Worm (Caenorhabditis elegans) whole organism, young adult: ENCODE results near the gene rpn-2.

Experiments
- B0035.1 ChIP-seq: sonication (generic microtip); optimal IDR thresholded peaks from 2 replicates; lab custom pipeline; 2016; ENCODE audit warnings: missing genetic modification characterization, mild to moderate bottlenecking, missing compliant biosample characterization, missing genotype, missing genetic modification reagents
- C06A6.2 ChIP-seq: fragments of 200-800 bp; sonication (Bioruptor generic); conservative IDR thresholded peaks from 2 replicates; pipeline ENCODE4 v1.3.6; 2022; ENCODE audit warnings: missing genetic modification characterization, missing compliant biosample characterization
- C17E4.6 ChIP-seq: fragments of 200-800 bp; sonication (Bioruptor generic); IDR thresholded peaks from 2 replicates; pipeline ENCODE4 v1.3.6; 2022; ENCODE audit warnings: missing genetic modification reagents, missing genetic modification characterization, missing compliant biosample characterization
- F22D6.2 ChIP-seq: sonication (generic microtip); optimal IDR thresholded peaks from 2 replicates; lab custom pipeline; 2016; ENCODE audit warnings: mild to moderate bottlenecking, missing genetic modification characterization, missing compliant biosample characterization
- F49E8.2 ChIP-seq: sonication (generic microtip); optimal IDR thresholded peaks from 3 replicates; lab custom pipeline; 2017; ENCODE audit warnings: missing genetic modification characterization, mild to moderate bottlenecking, missing compliant biosample characterization, antibody characterized with exemption, moderate library complexity; ENCODE audit not compliant: insufficient read depth
- F55B11.4 ChIP-seq: sonication (generic microtip); optimal IDR thresholded peaks from 2 replicates; lab custom pipeline; 2016; ENCODE audit warnings: missing compliant biosample characterization, missing genetic modification characterization, borderline replicate concordance; ENCODE audit not compliant: insufficient read depth
- K12H6.12 ChIP-seq: fragments of 200-800 bp; sonication (Bioruptor generic); optimal IDR thresholded peaks from 2 replicates; lab custom pipeline; 2018; ENCODE audit warnings: mild to moderate bottlenecking, missing genetic modification characterization, missing compliant biosample characterization
- T07F8.4 ChIP-seq: sonication (generic microtip); optimal IDR thresholded peaks from 2 replicates; lab custom pipeline; 2016; ENCODE audit warnings: mild to moderate bottlenecking, missing genetic modification characterization, moderate library complexity, missing compliant biosample characterization
- T26A5.8 ChIP-seq: sonication (generic microtip); optimal IDR thresholded peaks from 2 replicates; lab custom pipeline; 2016; ENCODE audit warnings: missing genetic modification characterization, missing compliant biosample characterization
- Y79H2A.3 ChIP-seq: fragments of 200-800 bp; sonication (Bioruptor generic); conservative IDR thresholded peaks from 2 replicates; pipeline ENCODE4 v1.3.6; 2022; ENCODE audit warnings: missing genetic modification reagents, missing genetic modification characterization, missing compliant biosample characterization
- aptf-3 ChIP-seq: fragments of 200-800 bp; sonication (Bioruptor generic); IDR thresholded peaks from 2 replicates; pipeline ENCODE4 v1.3.6; 2022; ENCODE audit warnings: missing genetic modification characterization, missing compliant biosample characterization
- athp-1 ChIP-seq: sonication (generic microtip); optimal IDR thresholded peaks from 2 replicates; lab custom pipeline; 2017; ENCODE audit warnings: mild to moderate bottlenecking, missing genetic modification characterization, missing compliant biosample characterization
- attf-3 ChIP-seq: fragments of 200-800 bp; sonication (Bioruptor generic); conservative IDR thresholded peaks from 2 replicates; pipeline ENCODE4 v1.3.6; 2022; ENCODE audit warnings: missing genetic modification reagents, missing genetic modification characterization, missing compliant biosample characterization
- bed-1 ChIP-seq: fragments of 200-800 bp; sonication (Bioruptor generic); IDR thresholded peaks from 2 replicates; pipeline ENCODE4 v1.3.6; 2022; ENCODE audit warnings: missing genetic modification reagents, missing genetic modification characterization, missing compliant biosample characterization
- cebp-1 ChIP-seq, 2 experiments: fragments of 200-800 bp in 1 of 2; sonication (Bioruptor generic) in 1 of 2; sonication (generic microtip) in 1 of 2; IDR thresholded peaks in 1 of 2; optimal IDR thresholded peaks in 1 of 2; 2 replicates each; pipeline versions ENCODE4 v1.3.6 to Lab custom; 2017 to 2022; ENCODE audit warnings: missing compliant biosample characterization in 2 of 2, missing genetic modification characterization in 2 of 2, mild to moderate bottlenecking in 1 of 2, missing genetic modification reagents in 1 of 2, moderate library complexity in 1 of 2
- ceh-27 ChIP-seq: fragments of 200-800 bp; sonication (Bioruptor generic); optimal IDR thresholded peaks from 2 replicates; lab custom pipeline; 2018; ENCODE audit warnings: mild to moderate bottlenecking, missing genetic modification characterization, moderate library complexity, missing compliant biosample characterization
- ceh-40 ChIP-seq: fragments of 200-800 bp; sonication (Bioruptor generic); IDR thresholded peaks from 2 replicates; pipeline ENCODE4 v1.3.6; 2022; ENCODE audit warnings: missing genetic modification characterization, missing compliant biosample characterization
- chd-7 ChIP-seq: sonication (generic microtip); optimal IDR thresholded peaks from 2 replicates; lab custom pipeline; 2016; ENCODE audit warnings: mild to moderate bottlenecking, missing genetic modification characterization, moderate library complexity, missing compliant biosample characterization
- dox-1 ChIP-seq: fragments of 200-800 bp; sonication (Bioruptor generic); IDR thresholded peaks from 2 replicates; pipeline ENCODE4 v1.3.6; 2022; ENCODE audit warnings: missing genetic modification reagents, missing genetic modification characterization, missing compliant biosample characterization
- egl-44 ChIP-seq: fragments of 200-800 bp; sonication (Bioruptor generic); IDR thresholded peaks from 2 replicates; pipeline ENCODE4 v1.3.6; 2022; ENCODE audit warnings: missing genetic modification reagents, missing genetic modification characterization, missing compliant biosample characterization
- ekl-4 ChIP-seq: fragments of 200-800 bp; sonication (Bioruptor generic); IDR thresholded peaks from 2 replicates; pipeline ENCODE4 v1.3.6; 2022; ENCODE audit warnings: missing genetic modification reagents, missing genetic modification characterization, missing compliant biosample characterization
- hlh-12 ChIP-seq: sonication (generic microtip); optimal IDR thresholded peaks from 2 replicates; lab custom pipeline; 2016; ENCODE audit warnings: missing genetic modification characterization, missing compliant biosample characterization
- hlh-26 ChIP-seq: fragments of 200-800 bp; sonication (Bioruptor generic); conservative IDR thresholded peaks from 2 replicates; pipeline ENCODE4 v1.3.6; 2022; ENCODE audit warnings: missing genetic modification reagents, missing genetic modification characterization, missing compliant biosample characterization
- hsf-1 ChIP-seq: fragments of 200-800 bp; sonication (Bioruptor generic); IDR thresholded peaks from 2 replicates; pipeline ENCODE4 v1.3.6; 2022; ENCODE audit warnings: missing genetic modification reagents, missing genetic modification characterization, missing compliant biosample characterization
- lsl-1 ChIP-seq: fragments of 200-800 bp; sonication (Bioruptor generic); optimal IDR thresholded peaks from 2 replicates; lab custom pipeline; 2018; ENCODE audit warnings: mild to moderate bottlenecking, missing genetic modification characterization, moderate library complexity, missing compliant biosample characterization
- lsy-27 ChIP-seq: sonication (generic microtip); optimal IDR thresholded peaks from 2 replicates; lab custom pipeline; 2017; ENCODE audit warnings: missing genetic modification characterization, mild to moderate bottlenecking, missing compliant biosample characterization, antibody characterized with exemption, missing genotype, borderline replicate concordance; ENCODE audit not compliant: insufficient read depth
- madf-10 ChIP-seq: sonication (generic microtip); optimal IDR thresholded peaks from 2 replicates; lab custom pipeline; 2016; ENCODE audit warnings: mild to moderate bottlenecking, missing genetic modification characterization, missing compliant biosample characterization
- madf-8 ChIP-seq: fragments of 200-800 bp; sonication (Bioruptor generic); conservative IDR thresholded peaks from 2 replicates; pipeline ENCODE4 v1.3.6; 2022; ENCODE audit warnings: missing genetic modification reagents, missing genetic modification characterization, missing compliant biosample characterization
- mes-4 ChIP-seq: sonication (generic microtip); optimal IDR thresholded peaks from 2 replicates; lab custom pipeline; 2016; ENCODE audit warnings: missing genotype, missing genetic modification characterization, missing compliant biosample characterization
- nhr-120 ChIP-seq: fragments of 200-800 bp; sonication (Bioruptor generic); IDR thresholded peaks from 2 replicates; pipeline ENCODE4 v1.3.6; 2022; ENCODE audit warnings: missing genetic modification characterization, missing compliant biosample characterization
- nhr-27 ChIP-seq: fragments of 200-800 bp; sonication (Bioruptor generic); optimal IDR thresholded peaks from 2 replicates; lab custom pipeline; 2018; ENCODE audit warnings: mild to moderate bottlenecking, missing genetic modification characterization, moderate library complexity, missing compliant biosample characterization
- pbrm-1 ChIP-seq: fragments of 200-800 bp; sonication (Bioruptor generic); IDR thresholded peaks from 2 replicates; pipeline ENCODE4 v1.3.6; 2022; ENCODE audit warnings: missing genetic modification reagents, missing genetic modification characterization, missing compliant biosample characterization
- rcor-1 ChIP-seq: fragments of 200-800 bp; sonication (Bioruptor generic); IDR thresholded peaks from 2 replicates; pipeline ENCODE4 v1.3.6; 2022; ENCODE audit warnings: missing genetic modification reagents, missing genetic modification characterization, missing compliant biosample characterization
- repo-1 ChIP-seq: sonication (generic microtip); optimal IDR thresholded peaks from 2 replicates; lab custom pipeline; 2017; ENCODE audit warnings: mild to moderate bottlenecking, missing genetic modification characterization, missing compliant biosample characterization
- sptf-2 ChIP-seq: fragments of 200-800 bp; sonication (Bioruptor generic); optimal IDR thresholded peaks from 2 replicates; lab custom pipeline; 2018; ENCODE audit warnings: mild to moderate bottlenecking, missing genetic modification characterization, missing compliant biosample characterization
- tbp1 ChIP-seq: fragments of 200-800 bp; sonication (Bioruptor generic); optimal IDR thresholded peaks from 2 replicates; lab custom pipeline; 2018; ENCODE audit warnings: mild to moderate bottlenecking, missing genetic modification characterization, missing compliant biosample characterization
- tlf-1 ChIP-seq: fragments of 200-800 bp; sonication (Bioruptor generic); optimal IDR thresholded peaks from 2 replicates; lab custom pipeline; 2018; ENCODE audit warnings: mild to moderate bottlenecking, missing genetic modification characterization, missing compliant biosample characterization
- xnd-1 ChIP-seq: sonication (generic microtip); optimal IDR thresholded peaks from 2 replicates; lab custom pipeline; 2016; ENCODE audit warnings: missing genotype, missing genetic modification reagents, missing genetic modification characterization, missing compliant biosample characterization
- zfh-2 ChIP-seq: fragments of 200-800 bp; sonication (Bioruptor generic); conservative IDR thresholded peaks from 2 replicates; pipeline ENCODE4 v1.3.6; 2022; ENCODE audit warnings: missing genetic modification reagents, missing genetic modification characterization, missing compliant biosample characterization
- ztf-22 ChIP-seq: fragments of 200-800 bp; sonication (Bioruptor generic); optimal IDR thresholded peaks from 2 replicates; lab custom pipeline; 2018; ENCODE audit warnings: mild to moderate bottlenecking, missing genetic modification characterization, moderate library complexity, missing compliant biosample characterization
- ztf-26 ChIP-seq: sonication (generic microtip); optimal IDR thresholded peaks from 2 replicates; lab custom pipeline; 2017; ENCODE audit warnings: missing genetic modification characterization, missing compliant biosample characterization
- ztf-28 ChIP-seq: fragments of 200-800 bp; sonication (Bioruptor generic); IDR thresholded peaks from 2 replicates; pipeline ENCODE4 v1.3.6; 2022; ENCODE audit warnings: missing genetic modification reagents, missing genetic modification characterization, missing compliant biosample characterization
- ztf-3 ChIP-seq: fragments of 200-800 bp; sonication (Bioruptor generic); optimal IDR thresholded peaks from 2 replicates; lab custom pipeline; 2018; ENCODE audit warnings: mild to moderate bottlenecking, missing genetic modification characterization, missing compliant biosample characterization

The rpn-2 gene

DNA sequence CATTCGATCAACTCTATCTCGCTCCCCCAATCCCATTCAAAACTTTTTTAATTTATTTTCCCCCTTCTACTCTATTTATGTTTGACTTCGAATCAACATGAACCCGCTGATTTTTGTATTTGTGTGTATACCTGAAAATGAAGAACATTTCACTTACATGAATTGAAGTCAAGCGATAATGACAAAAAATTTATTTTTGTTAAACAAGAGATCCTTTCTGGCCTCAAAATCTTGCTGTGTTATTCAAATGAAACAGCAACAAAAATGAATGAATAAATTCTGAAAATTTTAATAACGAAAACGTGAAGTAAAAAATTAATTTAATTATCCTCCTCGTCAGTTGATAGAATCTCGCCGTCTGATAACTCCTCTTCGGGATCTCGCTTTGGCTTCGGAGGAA lies 3.5 kb downstream of the rpn-2 start (continued):
- TF ChIP-seq dox-1, result no peak
- no peak for TF ChIP-seq egl-44 (GFP tag; lab: Robert Waterston, UW)
- TF ChIP-seq zfh-2 (GFP tag; lab: Robert Waterston, UW), result no peak
- TF ChIP-seq pbrm-1 (GFP tag; lab: Robert Waterston, UW), result no peak
- no peak for TF ChIP-seq ceh-27
- TF ChIP-seq athp-1 (tag; lab: Kevin White, UChicago), result peak; percentile 40
- TF ChIP-seq madf-8 (GFP tag; lab: Robert Waterston, UW), result no peak
- TF ChIP-seq tbp1 (GFP tag; lab: Kevin White, UChicago), result peak; percentile 6
- TF ChIP-seq ztf-22 (GFP tag; lab: Kevin White, UChicago), result no peak
- TF ChIP-seq K12H6.12 (tag; lab: Kevin White, UChicago), result no peak
- TF ChIP-seq hsf-1 (GFP tag; lab: Robert Waterston, UW), result peak; percentile 81
- no peak for TF ChIP-seq mes-4 (tag; lab: Kevin White, UChicago)
- TF ChIP-seq C06A6.2 (GFP tag; lab: Robert Waterston, UW), result no peak
- TF ChIP-seq madf-10 (tag; lab: Kevin White, UChicago), result no peak
- no peak for TF ChIP-seq ztf-3
- TF ChIP-seq hlh-12 (tag; lab: Kevin White, UChicago), result no peak
- TF ChIP-seq nhr-120 (GFP tag; lab: Robert Waterston, UW), result no peak
- no peak for TF ChIP-seq sptf-2
- TF ChIP-seq F55B11.4 (tag; lab: Kevin White, UChicago), result no peak
- TF ChIP-seq lsy-27 (tag; lab: Kevin White, UChicago), result no peak
- no peak for TF ChIP-seq chd-7 (tag; lab: Kevin White, UChicago)
- TF ChIP-seq T07F8.4 (tag; lab: Kevin White, UChicago), result no peak
- TF ChIP-seq rcor-1 (GFP tag; lab: Robert Waterston, UW), result no peak
- no peak for TF ChIP-seq T26A5.8 (tag; lab: Kevin White, UChicago)
- peak; percentile 14 for TF ChIP-seq tlf-1 (GFP tag; lab: Kevin White, UChicago)
- TF ChIP-seq ceh-40, result no peak
- TF ChIP-seq hlh-26 (GFP tag; lab: Robert Waterston, UW), result no peak
- TF ChIP-seq nhr-27 (tag; lab: Kevin White, UChicago), result no peak
- TF ChIP-seq cebp-1 (GFP tag; IDR thresholded peaks at IDR 0.05; lab: Robert Waterston, UW), result no peak
- TF ChIP-seq cebp-1 (tag; optimal IDR thresholded peaks at IDR 0.05; lab: Kevin White, UChicago), result peak; percentile 8
- no peak for TF ChIP-seq ztf-28 (GFP tag; lab: Robert Waterston, UW)
- no peak for TF ChIP-seq aptf-3 (GFP tag; lab: Robert Waterston, UW)
- TF ChIP-seq F49E8.2, result peak; percentile 85
- no peak for TF ChIP-seq F22D6.2
- TF ChIP-seq lsl-1 (GFP tag; lab: Kevin White, UChicago), result peak; percentile 49
- peak; percentile 60 for TF ChIP-seq C17E4.6 (GFP tag; lab: Robert Waterston, UW)
- 0 out of 2 replicates have a peak, but pooled peaks have one; percentile 7 for TF ChIP-seq attf-3
- no peak for TF ChIP-seq repo-1 (tag; lab: Kevin White, UChicago)
- no peak for TF ChIP-seq xnd-1 (tag; lab: Kevin White, UChicago)
- no peak for TF ChIP-seq bed-1
- TF ChIP-seq B0035.1 (tag; lab: Kevin White, UChicago), result no peak
- TF ChIP-seq ztf-26, result no peak
- peak; percentile 55 for TF ChIP-seq ekl-4 (GFP tag; lab: Robert Waterston, UW)
- peak; percentile 85 for TF ChIP-seq Y79H2A.3 (GFP tag; lab: Robert Waterston, UW)
